Fruit fly (Drosophila melanogaster) whole organism, adult: ENCODE data around the gene Npc2b.

ENCODE experiments used
- CG11617 ChIP-seq: fragments of 200-800 bp; sonication (Bioruptor generic); optimal IDR thresholded peaks from 2 replicates; lab custom pipeline; 2017; ENCODE audit warnings: mild to moderate bottlenecking, missing biosample characterization, missing genetic modification reagents, missing genetic modification characterization
- CG12768 ChIP-seq: fragments of 200-800 bp; sonication (Bioruptor generic); optimal IDR thresholded peaks from 2 replicates; lab custom pipeline; 2017; ENCODE audit warnings: missing biosample characterization, missing genetic modification characterization, mild to moderate bottlenecking, moderate library complexity, missing genetic modification reagents
- CG14711 ChIP-seq: fragments of 200-800 bp; sonication (Bioruptor generic); optimal IDR thresholded peaks from 2 replicates; lab custom pipeline; 2018; ENCODE audit warnings: missing biosample characterization, mild to moderate bottlenecking, missing genetic modification characterization, moderate library complexity
- CG1620 ChIP-seq: fragments of 200-800 bp; sonication (Bioruptor generic); optimal IDR thresholded peaks from 2 replicates; lab custom pipeline; 2016; ENCODE audit warnings: missing biosample characterization, missing genetic modification characterization
- CG33017 ChIP-seq: fragments of 200-800 bp; sonication (Bioruptor generic); optimal IDR thresholded peaks from 2 replicates; lab custom pipeline; 2018; ENCODE audit warnings: missing biosample characterization, mild to moderate bottlenecking, missing genetic modification characterization, moderate library complexity
- CG5204 ChIP-seq: fragments of 200-800 bp; sonication (Bioruptor generic); optimal IDR thresholded peaks from 2 replicates; lab custom pipeline; 2016; ENCODE audit warnings: missing biosample characterization, missing genetic modification characterization
- CG7045 ChIP-seq: fragments of 200-800 bp; sonication (Bioruptor generic); optimal IDR thresholded peaks from 2 replicates; lab custom pipeline; 2017; ENCODE audit warnings: missing biosample characterization, mild to moderate bottlenecking, missing genetic modification characterization
- CG7101 ChIP-seq: fragments of 200-800 bp; sonication (Bioruptor generic); optimal IDR thresholded peaks from 2 replicates; lab custom pipeline; 2018; ENCODE audit warnings: missing biosample characterization, mild to moderate bottlenecking, missing genetic modification characterization, moderate library complexity
- Clk ChIP-seq: fragments of 200-800 bp; sonication (Bioruptor generic); optimal IDR thresholded peaks from 2 replicates; lab custom pipeline; 2017; ENCODE audit warnings: missing biosample characterization, missing genetic modification characterization
- Crg-1 ChIP-seq: fragments of 200-800 bp; sonication (Bioruptor generic); optimal IDR thresholded peaks from 2 replicates; lab custom pipeline; 2016; ENCODE audit warnings: missing biosample characterization, missing genetic modification characterization
- Hr96 ChIP-seq: fragments of 200-800 bp; sonication (Bioruptor generic); optimal IDR thresholded peaks from 2 replicates; lab custom pipeline; 2016; ENCODE audit warnings: missing biosample characterization, missing genetic modification characterization
- Mnt ChIP-seq: fragments of 200-800 bp; sonication (Bioruptor generic); optimal IDR thresholded peaks from 2 replicates; lab custom pipeline; 2016; ENCODE audit warnings: missing biosample characterization, mild to moderate bottlenecking, missing genetic modification characterization
- bab1 ChIP-seq: fragments of 200-800 bp; sonication (Bioruptor generic); optimal IDR thresholded peaks from 3 replicates; lab custom pipeline; 2019; ENCODE audit warnings: missing biosample characterization, mild to moderate bottlenecking, missing genetic modification characterization, moderate library complexity
- cic ChIP-seq: fragments of 200-800 bp; sonication (Bioruptor generic); optimal IDR thresholded peaks from 2 replicates; lab custom pipeline; 2017; ENCODE audit warnings: missing biosample characterization, mild to moderate bottlenecking, missing genetic modification characterization, moderate library complexity
- cnc ChIP-seq, 2 experiments: fragments of >200 bp; optimal IDR thresholded peaks; 2 replicates each; lab custom pipeline; 2017
- kay ChIP-seq: fragments of 200-800 bp; sonication (Bioruptor generic); peaks from one replicate; lab custom pipeline; 2016; ENCODE audit warnings: missing biosample characterization, missing genetic modification characterization, borderline replicate concordance
- ovo ChIP-seq: fragments of 200-800 bp; sonication (Bioruptor generic); optimal IDR thresholded peaks from 2 replicates; lab custom pipeline; 2016; ENCODE audit warnings: missing biosample characterization, missing genetic modification characterization
- pad ChIP-seq: fragments of 200-800 bp; sonication (Bioruptor generic); optimal IDR thresholded peaks from 3 replicates; lab custom pipeline; 2017; ENCODE audit warnings: missing biosample characterization, missing genetic modification characterization, mild to moderate bottlenecking, moderate library complexity, missing genetic modification reagents
- tj ChIP-seq: fragments of 200-800 bp; sonication (Bioruptor generic); optimal IDR thresholded peaks from 3 replicates; lab custom pipeline; 2017; ENCODE audit warnings: missing biosample characterization, mild to moderate bottlenecking, missing genetic modification characterization, moderate library complexity
- toe ChIP-seq: fragments of 200-800 bp; sonication (Bioruptor generic); optimal IDR thresholded peaks from 2 replicates; lab custom pipeline; 2016; ENCODE audit warnings: missing biosample characterization, missing genetic modification characterization

The Npc2b gene

dm6 chr3R:14108158-14108921 lies 19.0 kb downstream of the Npc2b start, which contains the start of gene CG12402:
CG12402 (minus strand) TSS chr3R:14108321.
- TF ChIP-seq CG33017 (peak; percentile 14), cic (peak; percentile 3), pad (GFP tag; lab: Kevin White, UChicago) (peak; percentile 43), CG11617 (no peak), CG7045 (GFP tag; lab: Kevin White, UChicago) (peak; percentile 41), bab1 (GFP tag; lab: Kevin White, UChicago) (no peak)

DNA sequence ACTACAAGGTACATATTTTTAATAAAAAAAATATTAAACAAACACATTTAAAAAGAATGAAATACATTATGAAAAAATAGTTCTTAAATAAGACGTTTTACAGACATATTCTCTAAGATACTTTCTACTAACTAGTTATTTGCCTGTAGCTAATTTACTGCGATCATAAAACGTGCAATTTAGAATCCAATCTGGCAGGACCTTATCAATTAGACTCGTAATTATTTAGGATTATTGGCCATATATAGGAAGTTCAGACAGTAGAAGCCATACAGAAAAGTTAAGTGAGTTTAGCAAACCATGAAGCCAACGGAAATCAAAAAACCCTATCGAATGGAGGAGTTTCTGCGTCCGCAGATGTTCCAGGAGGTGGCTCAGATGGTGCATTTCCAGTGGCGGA lies 19.8 kb downstream of the Npc2b start, which contains the start of gene Or88a:
Or88a (plus strand) TSS at position 301 of the 400 bp plus-strand sequence.
- no peak for TF ChIP-seq ovo (GFP tag; lab: Kevin White, UChicago)
- no peak for TF ChIP-seq CG5204
- no peak for TF ChIP-seq kay (GFP tag; lab: Kevin White, UChicago)

DNA sequence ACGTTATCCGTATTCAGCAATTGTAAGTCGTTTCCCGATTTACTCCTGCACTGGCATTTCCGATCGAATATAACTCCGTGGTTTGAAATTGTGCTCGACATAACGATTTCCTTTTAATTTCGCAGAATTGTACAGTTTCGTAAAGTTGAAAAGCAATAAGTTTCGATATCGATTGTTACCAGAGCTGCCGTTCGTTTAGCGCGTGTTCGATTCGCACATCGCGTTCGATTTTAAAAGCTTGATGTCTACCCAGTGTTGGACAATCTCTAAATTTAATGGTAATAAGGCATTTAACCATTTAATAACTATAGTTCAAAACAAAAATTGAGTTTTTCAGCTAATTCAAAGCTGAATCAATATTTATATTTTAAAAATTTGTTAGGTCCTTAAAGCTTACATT lies 22.7 kb downstream of the Npc2b start, which contains the start of gene CG14357:
CG14357 (minus strand) TSS at position 101 of the 400 bp plus-strand sequence.
- TF ChIP-seq CG33017 (no peak), CG12768 (GFP tag; lab: Kevin White, UChicago) (no peak), CG5204 (no peak), cic (no peak), bab1 (GFP tag; lab: Kevin White, UChicago) (no peak), toe (GFP tag; lab: Kevin White, UChicago) (no peak), kay (GFP tag; lab: Kevin White, UChicago) (no peak), cnc (optimal IDR thresholded peaks at IDR 0.05; lab: Kevin White, UChicago) (no peak), CG1620 (GFP tag; lab: Kevin White, UChicago) (no peak), Hr96 (GFP tag; lab: Kevin White, UChicago) (no peak), CG7101 (no peak), Mnt (GFP tag; lab: Kevin White, UChicago) (no peak), pad (GFP tag; lab: Kevin White, UChicago) (no peak), tj (no peak), CG7045 (GFP tag; lab: Kevin White, UChicago) (no peak), Crg-1 (no peak)

dm6 chr3R:14116088-14116487 lies 26.8 kb downstream of the Npc2b start:
- TF ChIP-seq Clk (GFP tag; lab: Kevin White, UChicago), result no peak

- TF ChIP-seq tj, result no peak
- TF ChIP-seq kay (GFP tag; lab: Kevin White, UChicago), result no peak
- no peak for TF ChIP-seq CG5204
- no peak for TF ChIP-seq CG11617
- TF ChIP-seq ovo (GFP tag; lab: Kevin White, UChicago), result no peak
- TF ChIP-seq toe (GFP tag; lab: Kevin White, UChicago), result no peak
- TF ChIP-seq CG12768 (GFP tag; lab: Kevin White, UChicago), result no peak
- TF ChIP-seq pad (GFP tag; lab: Kevin White, UChicago), result no peak
- TF ChIP-seq bab1 (GFP tag; lab: Kevin White, UChicago), result no peak
- TF ChIP-seq cnc (optimal IDR thresholded peaks at IDR 0.05; lab: Kevin White, UChicago), result no peak
- TF ChIP-seq CG14711, result no peak
- no peak for TF ChIP-seq CG1620 (GFP tag; lab: Kevin White, UChicago)
- no peak for TF ChIP-seq Clk (GFP tag; lab: Kevin White, UChicago)
- TF ChIP-seq Mnt (GFP tag; lab: Kevin White, UChicago), result no peak
Measured at dm6 chr3R:14118350-14118749, 29.0 kb downstream of the Npc2b start, which contains the start of gene Kif19A. Kif19A (minus strand) TSS chr3R:14118450.

DNA sequence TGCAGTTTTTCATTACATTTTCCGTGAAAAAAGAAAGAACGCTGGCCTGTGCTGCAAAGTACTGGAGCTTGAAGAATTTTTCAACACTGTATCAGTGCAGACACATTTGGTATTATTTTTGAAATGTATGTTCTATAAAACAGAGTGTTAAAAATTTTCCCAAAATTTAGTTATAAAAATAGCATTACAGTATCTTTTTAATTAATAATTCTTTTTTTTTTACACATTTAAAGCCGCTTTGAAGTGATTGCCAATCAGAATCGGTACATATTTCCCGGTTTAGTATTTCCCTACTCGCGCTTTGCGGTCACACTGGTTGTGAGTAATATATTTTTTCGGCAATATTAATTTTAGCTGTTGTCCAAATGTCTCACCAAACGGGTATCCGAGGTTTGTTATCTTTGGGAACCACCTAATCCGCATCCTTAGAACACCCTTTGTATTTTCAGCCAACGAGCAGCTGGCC lies 33.1 kb downstream of the Npc2b start, which contains the start of the genes Abi and twf:
Abi (minus strand) TSS at position 74 of the 466 bp plus-strand sequence.
twf (plus strand) TSS at position 308 of the 466 bp plus-strand sequence.
- TF ChIP-seq Crg-1 (peak; percentile 86), CG33017 (peak; percentile 43), Mnt (GFP tag; lab: Kevin White, UChicago) (peak; percentile 66), CG5204 (peak; percentile 79), Hr96 (GFP tag; lab: Kevin White, UChicago) (peak; percentile 50), toe (GFP tag; lab: Kevin White, UChicago) (peak; percentile 66), Clk (GFP tag; lab: Kevin White, UChicago) (no peak), CG12768 (GFP tag; lab: Kevin White, UChicago) (peak; percentile 69), CG7045 (GFP tag; lab: Kevin White, UChicago) (peak; percentile 50), cic (peak; percentile 33), cnc (optimal IDR thresholded peaks at IDR 0.05; lab: Kevin White, UChicago) (no peak), CG1620 (GFP tag; lab: Kevin White, UChicago) (peak; percentile 86), ovo (GFP tag; lab: Kevin White, UChicago) (peak; percentile 56), bab1 (GFP tag; lab: Kevin White, UChicago) (peak; percentile 68), kay (GFP tag; lab: Kevin White, UChicago) (peak; percentile 93), tj (peak; percentile 28), CG7101 (peak; percentile 79), CG14711 (peak; percentile 79), CG11617 (peak; percentile 54), pad (GFP tag; lab: Kevin White, UChicago) (peak; percentile 67)
